Worm (Caenorhabditis elegans) whole organism, early embryonic: ENCODE measurements around the gene gcy-34.

Source experiments
- B0310.2 ChIP-seq: sonication (generic microtip); optimal IDR thresholded peaks from 2 replicates; lab custom pipeline; 2016; ENCODE audit warnings: mild to moderate bottlenecking, missing genetic modification characterization, missing compliant biosample characterization
- F13C5.2 ChIP-seq: sonication (generic microtip); optimal IDR thresholded peaks from 2 replicates; lab custom pipeline; 2017; ENCODE audit warnings: mild to moderate bottlenecking, missing genetic modification characterization, inconsistent platforms, missing compliant biosample characterization
- aly-1 ChIP-seq: sonication (generic microtip); optimal IDR thresholded peaks from 2 replicates; lab custom pipeline; 2016; ENCODE audit warnings: missing genetic modification characterization, missing compliant biosample characterization
- ama-1 ChIP-seq: fragments of 150-350 bp; optimal IDR thresholded peaks from 2 replicates; lab custom pipeline; 2014
- ceh-13 ChIP-seq: fragments of 200-800 bp; sonication (Bioruptor generic); optimal IDR thresholded peaks from 2 replicates; lab custom pipeline; 2018; ENCODE audit warnings: mild to moderate bottlenecking, missing genetic modification characterization, missing compliant biosample characterization
- ceh-36 ChIP-seq: sonication (generic microtip); optimal IDR thresholded peaks from 2 replicates; lab custom pipeline; 2016; ENCODE audit warnings: missing genetic modification characterization, inconsistent platforms, missing compliant biosample characterization
- ets-7 ChIP-seq: sonication (generic microtip); optimal IDR thresholded peaks from 2 replicates; lab custom pipeline; 2016; ENCODE audit warnings: missing genotype, missing genetic modification characterization, missing compliant biosample characterization
- flt-1 ChIP-seq: fragments of 200-800 bp; sonication (Bioruptor generic); IDR thresholded peaks from 2 replicates; pipeline ENCODE4 v1.3.6; 2022; ENCODE audit warnings: missing genetic modification characterization, missing compliant biosample characterization
- hmbx-1 ChIP-seq: sonication (generic microtip); optimal IDR thresholded peaks from 2 replicates; lab custom pipeline; 2016; ENCODE audit warnings: mild to moderate bottlenecking, missing genetic modification characterization, missing compliant biosample characterization
- hmg-4 ChIP-seq: fragments of 200-800 bp; sonication (Bioruptor generic); optimal IDR thresholded peaks from 2 replicates; lab custom pipeline; 2018; ENCODE audit warnings: mild to moderate bottlenecking, missing genetic modification characterization, missing compliant biosample characterization
- hnd-1 ChIP-seq: sonication (generic microtip); optimal IDR thresholded peaks from 2 replicates; lab custom pipeline; 2016; ENCODE audit warnings: missing genetic modification characterization, missing compliant biosample characterization
- pes-1 ChIP-seq: fragments of 200-800 bp; sonication (Bioruptor generic); IDR thresholded peaks from 2 replicates; pipeline ENCODE4 v1.3.6; 2022; ENCODE audit warnings: missing genetic modification reagents, missing genetic modification characterization, missing compliant biosample characterization
- scrt-1 ChIP-seq: fragments of 200-800 bp; sonication (Bioruptor generic); IDR thresholded peaks from 2 replicates; pipeline ENCODE4 v1.3.6; 2022; ENCODE audit warnings: missing genetic modification characterization, missing compliant biosample characterization
- sea-1 ChIP-seq: fragments of 200-800 bp; sonication (Bioruptor generic); conservative IDR thresholded peaks from 2 replicates; pipeline ENCODE4 v1.3.6; 2022; ENCODE audit warnings: missing genetic modification characterization, missing compliant biosample characterization
- tbx-11 ChIP-seq: fragments of 200-800 bp; sonication (Bioruptor generic); IDR thresholded peaks from 2 replicates; pipeline ENCODE4 v1.3.6; 2022; ENCODE audit warnings: missing genetic modification characterization, missing compliant biosample characterization
- tbx-37 ChIP-seq: fragments of 200-800 bp; sonication (Bioruptor generic); conservative IDR thresholded peaks from 2 replicates; pipeline ENCODE4 v1.3.6; 2022; ENCODE audit warnings: missing genetic modification reagents, missing genetic modification characterization, missing compliant biosample characterization
- tra-4 ChIP-seq: sonication (generic microtip); optimal IDR thresholded peaks from 2 replicates; lab custom pipeline; 2017; ENCODE audit warnings: missing genetic modification characterization, missing compliant biosample characterization

Gene gcy-34

DNA sequence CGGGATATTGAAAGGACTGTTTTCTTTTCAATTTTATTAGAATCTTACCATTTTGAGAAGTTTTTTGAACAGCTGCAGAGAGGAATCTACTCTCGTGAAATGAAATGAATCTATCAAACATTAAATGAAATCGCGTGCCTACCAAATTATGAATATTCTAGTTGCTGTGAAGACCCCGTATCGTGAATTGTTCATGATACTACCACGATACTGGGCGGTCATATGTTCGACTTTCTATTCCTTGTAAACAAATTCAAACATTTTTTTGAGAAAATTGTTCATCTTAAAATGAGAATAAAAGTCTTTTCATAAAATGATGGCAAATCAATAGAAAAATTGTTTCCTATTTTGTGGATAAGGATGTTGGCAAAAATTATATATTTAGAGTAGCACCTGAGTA, at the start of gene gcy-34:
Gene gcy-34, minus strand, starts transcription at position 101 of the 400 bp plus-strand sequence.
- no peak for TF ChIP-seq ceh-36 (tag; lab: Kevin White, UChicago)
- TF ChIP-seq ceh-13 (GFP tag; lab: Kevin White, UChicago), result no peak
- TF ChIP-seq F13C5.2 (tag; lab: Kevin White, UChicago), result no peak
- no peak for TF ChIP-seq hmg-4 (GFP tag; lab: Kevin White, UChicago)

DNA sequence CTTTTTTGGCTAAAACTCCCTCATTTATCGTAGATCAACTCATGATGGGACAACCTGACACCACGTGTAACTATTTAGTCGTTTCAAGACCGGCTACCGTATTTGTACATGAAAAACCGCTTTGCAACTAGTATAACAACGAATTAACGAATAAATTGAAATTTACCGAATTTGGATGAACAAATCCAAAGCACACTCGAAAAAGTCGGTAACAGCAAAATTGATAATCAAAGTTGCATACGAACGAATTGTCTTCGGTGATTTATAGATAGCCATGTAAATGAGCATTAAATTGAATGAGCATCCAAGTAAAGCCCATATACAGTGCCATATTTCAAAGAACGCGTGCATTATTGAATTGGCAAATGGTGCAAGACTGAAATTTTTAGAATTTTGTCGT, 46.7 kb upstream of the gcy-34 start, which contains the start of gene srd-17:
Gene srd-17, minus strand, starts transcription at position 351 of the 400 bp plus-strand sequence.
- no peak for TF ChIP-seq hmg-4 (GFP tag; lab: Kevin White, UChicago)
- TF ChIP-seq ets-7 (tag; lab: Kevin White, UChicago), result no peak
- TF ChIP-seq tbx-37 (GFP tag; lab: Robert Waterston, UW), result no peak
- no peak for TF ChIP-seq scrt-1 (GFP tag; lab: Robert Waterston, UW)
- TF ChIP-seq hnd-1 (tag; lab: Kevin White, UChicago), result no peak
- TF ChIP-seq B0310.2 (tag; lab: Kevin White, UChicago), result no peak
- no peak for TF ChIP-seq ama-1
- no peak for TF ChIP-seq F13C5.2 (tag; lab: Kevin White, UChicago)

DNA sequence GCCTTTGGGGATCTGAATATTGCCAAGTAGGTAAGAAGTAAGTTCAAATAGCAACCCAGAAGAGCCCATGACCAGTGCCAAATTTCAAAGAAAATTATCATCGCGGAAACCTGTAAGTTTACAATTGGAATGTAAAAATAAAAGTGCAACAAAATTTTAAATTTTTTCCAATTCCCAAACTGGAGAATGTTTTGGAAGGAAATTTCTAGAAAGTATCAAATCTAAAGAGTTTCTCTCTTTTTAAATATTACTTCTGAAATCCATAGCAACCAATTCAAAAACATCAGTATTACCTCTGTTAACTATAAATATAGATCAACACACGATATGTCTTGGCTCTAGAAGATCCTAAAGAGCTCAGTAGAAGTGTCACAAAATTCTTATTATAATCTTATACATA, 43.0 kb upstream of the gcy-34 start, which contains the start of gene srd-19:
Gene srd-19, minus strand, starts transcription at position 101 of the 400 bp plus-strand sequence.
- TF ChIP-seq tbx-37 (GFP tag; lab: Robert Waterston, UW) (no peak), ets-7 (tag; lab: Kevin White, UChicago) (no peak), hmg-4 (GFP tag; lab: Kevin White, UChicago) (no peak), B0310.2 (tag; lab: Kevin White, UChicago) (no peak), hmbx-1 (tag; lab: Kevin White, UChicago) (no peak), flt-1 (GFP tag; lab: Robert Waterston, UW) (no peak), ama-1 (no peak), tbx-11 (GFP tag; lab: Robert Waterston, UW) (no peak), aly-1 (tag; lab: Kevin White, UChicago) (no peak), ceh-36 (tag; lab: Kevin White, UChicago) (no peak), ceh-13 (GFP tag; lab: Kevin White, UChicago) (no peak), pes-1 (no peak), hnd-1 (tag; lab: Kevin White, UChicago) (no peak)

DNA sequence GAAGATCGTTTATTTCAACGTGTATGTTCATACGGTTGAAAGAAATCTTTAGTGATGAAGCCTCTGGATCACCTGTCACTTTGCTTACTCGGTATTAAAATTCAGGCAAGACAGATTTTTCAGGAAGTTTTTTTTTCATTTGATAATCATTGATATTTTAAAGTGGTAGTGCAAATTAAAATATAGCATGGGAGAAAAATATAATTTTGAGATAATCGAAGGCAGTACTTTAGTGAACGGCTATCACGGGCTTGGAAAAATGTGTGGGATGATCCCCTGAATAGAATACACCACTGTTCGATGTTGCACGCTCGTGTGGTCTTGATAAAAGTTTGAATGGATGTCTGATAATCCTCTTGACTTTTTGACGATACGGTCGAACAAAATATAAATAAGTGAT, 41.7 kb upstream of the gcy-34 start:
- no peak for TF ChIP-seq hmbx-1 (tag; lab: Kevin White, UChicago)
- no peak for TF ChIP-seq flt-1 (GFP tag; lab: Robert Waterston, UW)
- no peak for TF ChIP-seq ets-7 (tag; lab: Kevin White, UChicago)
- TF ChIP-seq aly-1 (tag; lab: Kevin White, UChicago), result no peak
- no peak for TF ChIP-seq scrt-1 (GFP tag; lab: Robert Waterston, UW)
- TF ChIP-seq tbx-37 (GFP tag; lab: Robert Waterston, UW), result no peak
- no peak for TF ChIP-seq hmg-4 (GFP tag; lab: Kevin White, UChicago)
- TF ChIP-seq hnd-1 (tag; lab: Kevin White, UChicago), result no peak
- TF ChIP-seq tra-4, result no peak
- TF ChIP-seq ceh-13 (GFP tag; lab: Kevin White, UChicago), result no peak
- TF ChIP-seq sea-1, result no peak
- TF ChIP-seq ama-1, result no peak
- no peak for TF ChIP-seq B0310.2 (tag; lab: Kevin White, UChicago)
- no peak for TF ChIP-seq F13C5.2 (tag; lab: Kevin White, UChicago)
- TF ChIP-seq ceh-36 (tag; lab: Kevin White, UChicago), result no peak

DNA sequence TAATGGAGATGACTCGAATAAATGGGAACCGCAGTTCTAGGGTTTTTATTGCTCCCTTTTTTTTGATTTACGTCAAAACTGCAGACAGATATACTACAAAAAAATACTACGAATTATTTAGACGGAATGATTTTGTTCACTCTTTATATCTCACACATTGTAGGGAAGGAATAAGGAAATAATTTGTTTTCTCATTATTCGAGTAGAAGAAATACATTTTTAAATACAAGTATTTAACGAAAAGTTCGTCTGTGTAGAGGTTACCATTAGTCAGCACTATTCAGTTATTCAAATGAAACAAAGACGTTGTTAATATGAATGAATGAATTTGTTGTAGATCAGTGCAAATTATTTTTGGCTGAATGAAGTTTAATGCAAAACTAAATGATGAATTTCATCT, 41.1 kb upstream of the gcy-34 start, which contains the start of gene srd-18:
Gene srd-18, minus strand, starts transcription at position 101 of the 400 bp plus-strand sequence.
- TF ChIP-seq hnd-1 (tag; lab: Kevin White, UChicago) (no peak), flt-1 (GFP tag; lab: Robert Waterston, UW) (no peak), ets-7 (tag; lab: Kevin White, UChicago) (no peak), hmg-4 (GFP tag; lab: Kevin White, UChicago) (no peak), tbx-11 (GFP tag; lab: Robert Waterston, UW) (no peak), sea-1 (no peak), pes-1 (no peak), aly-1 (tag; lab: Kevin White, UChicago) (no peak), tra-4 (no peak)

DNA sequence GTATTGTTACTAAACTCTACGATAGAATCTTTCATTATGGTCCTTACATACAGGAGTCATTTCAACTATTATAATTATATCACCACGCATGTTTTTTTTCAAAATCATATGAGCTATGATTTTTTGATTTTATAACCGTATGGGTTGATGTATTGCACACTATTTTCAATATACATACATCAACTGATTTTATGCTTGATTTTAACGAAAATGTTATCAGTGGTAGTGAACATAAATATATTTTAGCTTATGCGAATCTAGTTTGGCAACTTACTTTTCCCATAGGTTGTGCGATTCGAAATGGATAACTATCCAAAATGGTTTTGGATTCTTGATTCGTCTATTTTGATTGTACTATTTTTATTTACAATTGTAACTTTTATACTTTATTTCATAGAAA, 37.9 kb upstream of the gcy-34 start, which contains the start of gene srv-10:
Gene srv-10, plus strand, starts transcription at position 301 of the 400 bp plus-strand sequence.
- TF ChIP-seq pes-1, result no peak
- no peak for TF ChIP-seq hnd-1 (tag; lab: Kevin White, UChicago)
- TF ChIP-seq flt-1 (GFP tag; lab: Robert Waterston, UW), result no peak
- no peak for TF ChIP-seq B0310.2 (tag; lab: Kevin White, UChicago)
- no peak for TF ChIP-seq F13C5.2 (tag; lab: Kevin White, UChicago)
- TF ChIP-seq tbx-11 (GFP tag; lab: Robert Waterston, UW), result no peak
- TF ChIP-seq ama-1, result no peak
- TF ChIP-seq hmg-4 (GFP tag; lab: Kevin White, UChicago), result no peak
- no peak for TF ChIP-seq tbx-37 (GFP tag; lab: Robert Waterston, UW)
- TF ChIP-seq ceh-36 (tag; lab: Kevin White, UChicago), result no peak
- TF ChIP-seq tra-4, result no peak
- no peak for TF ChIP-seq ets-7 (tag; lab: Kevin White, UChicago)
- TF ChIP-seq ceh-13 (GFP tag; lab: Kevin White, UChicago), result no peak
- no peak for TF ChIP-seq sea-1
- no peak for TF ChIP-seq aly-1 (tag; lab: Kevin White, UChicago)
- TF ChIP-seq hmbx-1 (tag; lab: Kevin White, UChicago), result no peak
- no peak for TF ChIP-seq scrt-1 (GFP tag; lab: Robert Waterston, UW)

DNA sequence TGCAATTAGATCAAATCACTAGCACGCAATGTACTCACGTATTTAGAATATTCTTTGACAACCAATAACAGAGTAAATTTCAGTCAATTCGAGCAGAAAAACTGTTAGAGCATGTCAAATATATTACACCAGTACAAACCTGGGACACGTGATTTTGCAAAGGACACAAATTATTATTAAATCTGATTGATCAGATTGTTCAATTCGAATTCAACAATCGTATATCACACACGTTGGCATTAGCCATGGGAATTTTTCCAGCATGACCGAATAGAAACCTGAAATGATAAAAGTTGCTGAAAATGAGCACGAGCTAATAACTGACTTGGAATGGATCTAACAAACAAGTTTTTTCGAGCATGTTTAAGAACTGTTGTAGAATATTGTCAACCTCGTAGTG, 37.3 kb upstream of the gcy-34 start, which contains the start of gene srv-9:
Gene srv-9, minus strand, starts transcription at position 101 of the 400 bp plus-strand sequence.
- TF ChIP-seq hnd-1 (tag; lab: Kevin White, UChicago), result no peak
- no peak for TF ChIP-seq hmbx-1 (tag; lab: Kevin White, UChicago)
- TF ChIP-seq tbx-37 (GFP tag; lab: Robert Waterston, UW), result no peak
